Fruit fly (Drosophila melanogaster) whole organism, embryonic: ENCODE results near the gene CG43085.

Source experiments
- Asciz ChIP-seq: fragments of 200-800 bp; sonication (Bioruptor generic); optimal IDR thresholded peaks from 2 replicates; lab custom pipeline; 2017; ENCODE audit warnings: missing biosample characterization, mild to moderate bottlenecking, missing genetic modification characterization, missing genetic modification reagents
- Atf6 ChIP-seq: fragments of 200-800 bp; sonication (Bioruptor generic); IDR thresholded peaks from 2 replicates; pipeline ENCODE4 v1.3.6; 2022; ENCODE audit warnings: missing biosample characterization, missing genetic modification characterization
- CG10147 ChIP-seq: fragments of 200-800 bp; sonication (Bioruptor generic); optimal IDR thresholded peaks from 2 replicates; lab custom pipeline; 2019; ENCODE audit warnings: missing biosample characterization, mild to moderate bottlenecking, missing genetic modification characterization, moderate library complexity
- CG10565 ChIP-seq: fragments of 200-800 bp; sonication (Bioruptor generic); optimal IDR thresholded peaks from 3 replicates; lab custom pipeline; 2016; ENCODE audit warnings: missing biosample characterization, mild to moderate bottlenecking, missing genetic modification characterization
- CG11456 ChIP-seq: fragments of 200-800 bp; sonication (Bioruptor generic); IDR thresholded peaks from 3 replicates; pipeline ENCODE4 v1.3.6; 2022; ENCODE audit warnings: missing biosample characterization, missing genetic modification characterization
- CG11723 ChIP-seq: fragments of 200-800 bp; sonication (Bioruptor generic); optimal IDR thresholded peaks from 2 replicates; lab custom pipeline; 2017; ENCODE audit warnings: missing biosample characterization, mild to moderate bottlenecking, missing genetic modification characterization
- CG15073 ChIP-seq: fragments of 200-800 bp; sonication (Bioruptor generic); optimal IDR thresholded peaks from 2 replicates; lab custom pipeline; 2016; ENCODE audit warnings: missing biosample characterization, missing genetic modification characterization
- CG15514 ChIP-seq: fragments of 200-800 bp; sonication (Bioruptor generic); optimal IDR thresholded peaks from 3 replicates; lab custom pipeline; 2017; ENCODE audit warnings: missing biosample characterization, missing genetic modification characterization, mild to moderate bottlenecking, moderate library complexity, missing genetic modification reagents
- CG15601 ChIP-seq: fragments of 200-800 bp; sonication (Bioruptor generic); optimal IDR thresholded peaks from 3 replicates; lab custom pipeline; 2019; ENCODE audit warnings: missing biosample characterization, mild to moderate bottlenecking, missing genetic modification characterization, moderate library complexity
- CG15696 ChIP-seq: fragments of 200-800 bp; sonication (Bioruptor generic); optimal IDR thresholded peaks from 2 replicates; lab custom pipeline; 2019; ENCODE audit warnings: missing biosample characterization, mild to moderate bottlenecking, missing genetic modification characterization, moderate library complexity
- CG16779 ChIP-seq: fragments of 200-800 bp; sonication (Bioruptor generic); IDR thresholded peaks from 2 replicates; pipeline ENCODE4 v1.3.6; 2022; ENCODE audit warnings: missing biosample characterization, missing genetic modification characterization
- CG16863 ChIP-seq: fragments of 200-800 bp; sonication (Bioruptor generic); optimal IDR thresholded peaks from 3 replicates; lab custom pipeline; 2016; ENCODE audit warnings: missing biosample characterization, missing genetic modification characterization
- CG17568 ChIP-seq: fragments of 200-800 bp; sonication (Bioruptor generic); optimal IDR thresholded peaks from 2 replicates; lab custom pipeline; 2018; ENCODE audit warnings: missing biosample characterization, mild to moderate bottlenecking, missing genetic modification characterization, moderate library complexity
- CG32772 ChIP-seq: fragments of 200-800 bp; sonication (Bioruptor generic); IDR thresholded peaks from 2 replicates; pipeline ENCODE4 v1.3.6; 2022; ENCODE audit warnings: missing biosample characterization, missing genetic modification characterization
- CG3847 ChIP-seq: fragments of 200-800 bp; sonication (Bioruptor generic); IDR thresholded peaks from 2 replicates; pipeline ENCODE4 v1.3.6; 2022; ENCODE audit warnings: missing biosample characterization, missing genetic modification characterization
- CG42726 ChIP-seq: fragments of 200-800 bp; sonication (Bioruptor generic); IDR thresholded peaks from 2 replicates; pipeline ENCODE4 v1.3.6; 2022; ENCODE audit warnings: missing biosample characterization, missing genetic modification characterization; ENCODE audit not compliant: partially characterized antibody
- CG4328 ChIP-seq: fragments of 200-800 bp; sonication (Bioruptor generic); optimal IDR thresholded peaks from 3 replicates; lab custom pipeline; 2017; ENCODE audit warnings: missing biosample characterization, missing genetic modification reagents, missing genetic modification characterization
- CG4360 ChIP-seq: fragments of 200-800 bp; sonication (Bioruptor generic); IDR thresholded peaks from 2 replicates; pipeline ENCODE4 v1.3.6; 2022; ENCODE audit warnings: missing biosample characterization, missing genetic modification characterization
- CG8290 ChIP-seq, 3 experiments: fragments of 200-800 bp; sonication (Bioruptor generic); optimal IDR thresholded peaks; 2 replicates each; lab custom pipeline; 2016 to 2019; ENCODE audit warnings: missing biosample characterization in 3 of 3, missing genetic modification characterization in 3 of 3, mild to moderate bottlenecking in 2 of 3, moderate library complexity in 1 of 3
- CG8388 ChIP-seq: fragments of 200-800 bp; sonication (Bioruptor generic); optimal IDR thresholded peaks from 2 replicates; lab custom pipeline; 2019; ENCODE audit warnings: missing biosample characterization, mild to moderate bottlenecking, missing genetic modification characterization, moderate library complexity
- CG9609 ChIP-seq: fragments of 200-800 bp; sonication (Bioruptor generic); optimal IDR thresholded peaks from 3 replicates; lab custom pipeline; 2016; ENCODE audit warnings: missing biosample characterization, missing genetic modification characterization
- Chrac-16 ChIP-seq: fragments of 200-800 bp; sonication (Bioruptor generic); optimal IDR thresholded peaks from 3 replicates; lab custom pipeline; 2016; ENCODE audit warnings: missing biosample characterization, missing genetic modification characterization
- Dbx ChIP-seq: fragments of 200-800 bp; sonication (Bioruptor generic); IDR thresholded peaks from 3 replicates; pipeline ENCODE4 v1.3.6; 2022; ENCODE audit warnings: missing biosample characterization, missing genetic modification characterization
- Dfd ChIP-seq, 2 experiments: fragments of >200 bp; optimal IDR thresholded peaks; 2 replicates each; lab custom pipeline; 2017; ENCODE audit warnings: missing biosample characterization in 2 of 2, missing genetic modification characterization in 2 of 2
- Doc3 ChIP-seq: fragments of 200-800 bp; sonication (Bioruptor generic); IDR thresholded peaks from 3 replicates; pipeline ENCODE4 v1.3.6; 2022; ENCODE audit warnings: missing biosample characterization, missing genetic modification characterization; ENCODE audit not compliant: partially characterized antibody
- Dp ChIP-seq: fragments of 200-800 bp; sonication (Bioruptor generic); optimal IDR thresholded peaks from 2 replicates; lab custom pipeline; 2018; ENCODE audit warnings: missing biosample characterization, mild to moderate bottlenecking, missing genetic modification characterization, moderate library complexity
- GATAe ChIP-seq: fragments of 200-800 bp; sonication (Bioruptor generic); conservative IDR thresholded peaks from 2 replicates; pipeline ENCODE4 v1.3.6; 2022; ENCODE audit warnings: missing biosample characterization, missing genetic modification characterization
- H15 ChIP-seq: fragments of 200-800 bp; sonication (Bioruptor generic); IDR thresholded peaks from 3 replicates; pipeline ENCODE4 v1.3.6; 2022; ENCODE audit warnings: missing biosample characterization, missing genetic modification characterization
- Hr39 ChIP-seq: fragments of >200 bp; optimal IDR thresholded peaks from 2 replicates; lab custom pipeline; 2017
- Hr51 ChIP-seq, 2 experiments: fragments of 200-800 bp; sonication (Bioruptor generic); optimal IDR thresholded peaks; 2 replicates in 1 of 2; 3 replicates in 1 of 2; lab custom pipeline; 2016 to 2018; ENCODE audit warnings: missing biosample characterization in 2 of 2, missing genetic modification characterization in 2 of 2, mild to moderate bottlenecking in 1 of 2, moderate library complexity in 1 of 2
- Hr78 ChIP-seq, 2 experiments: fragments of 200-800 bp in 1 of 2; fragments of >200 bp in 1 of 2; sonication (Bioruptor generic) in 1 of 2; optimal IDR thresholded peaks; 2 replicates each; lab custom pipeline; 2017 to 2019; ENCODE audit warnings: missing biosample characterization in 2 of 2, missing genetic modification characterization in 2 of 2, mild to moderate bottlenecking in 1 of 2, moderate library complexity in 1 of 2
- Lhr ChIP-seq: fragments of 200-800 bp; sonication (Bioruptor generic); optimal IDR thresholded peaks from 3 replicates; lab custom pipeline; 2017; ENCODE audit warnings: mild to moderate bottlenecking, missing biosample characterization, missing genetic modification reagents, missing genetic modification characterization
- Oli ChIP-seq: fragments of 200-800 bp; sonication (Bioruptor generic); optimal IDR thresholded peaks from 2 replicates; lab custom pipeline; 2018; ENCODE audit warnings: missing biosample characterization, mild to moderate bottlenecking, missing genetic modification characterization, moderate library complexity
- Scr ChIP-seq: fragments of 200-800 bp; sonication (Bioruptor generic); IDR thresholded peaks from 2 replicates; pipeline ENCODE4 v1.3.6; 2022; ENCODE audit warnings: missing biosample characterization, missing genetic modification characterization; ENCODE audit not compliant: partially characterized antibody
- Six4 ChIP-seq: fragments of 200-800 bp; sonication (Bioruptor generic); optimal IDR thresholded peaks from 2 replicates; lab custom pipeline; 2016; ENCODE audit warnings: missing biosample characterization, missing genetic modification characterization
- ab ChIP-seq: fragments of 200-800 bp; sonication (Bioruptor generic); optimal IDR thresholded peaks from 2 replicates; lab custom pipeline; 2016; ENCODE audit warnings: missing biosample characterization, missing genetic modification characterization
- ap ChIP-seq: fragments of 200-800 bp; sonication (Bioruptor generic); IDR thresholded peaks from 2 replicates; pipeline ENCODE4 v1.3.6; 2022; ENCODE audit warnings: missing biosample characterization, missing genetic modification characterization
- ase ChIP-seq: fragments of 200-800 bp; sonication (Bioruptor generic); IDR thresholded peaks from 3 replicates; pipeline ENCODE4 v1.3.6; 2022; ENCODE audit warnings: missing biosample characterization, missing genetic modification characterization
- cg ChIP-seq: fragments of 200-800 bp; sonication (Bioruptor generic); optimal IDR thresholded peaks from 3 replicates; lab custom pipeline; 2019; ENCODE audit warnings: missing biosample characterization, mild to moderate bottlenecking, missing genetic modification characterization, moderate library complexity
- fd3F ChIP-seq: fragments of 200-800 bp; sonication (Bioruptor generic); optimal IDR thresholded peaks from 2 replicates; lab custom pipeline; 2018; ENCODE audit warnings: missing biosample characterization, mild to moderate bottlenecking, missing genetic modification characterization, moderate library complexity
- gem ChIP-seq: fragments of 200-800 bp; sonication (Bioruptor generic); optimal IDR thresholded peaks from 2 replicates; lab custom pipeline; 2019; ENCODE audit warnings: missing biosample characterization, mild to moderate bottlenecking, missing genetic modification characterization, moderate library complexity
- gt ChIP-seq: fragments of 200-800 bp; sonication (Bioruptor generic); IDR thresholded peaks from 2 replicates; pipeline ENCODE4 v1.3.6; 2022; ENCODE audit warnings: missing biosample characterization, missing genetic modification characterization
- jigr1 ChIP-seq: fragments of 200-800 bp; sonication (Bioruptor generic); IDR thresholded peaks from 3 replicates; pipeline ENCODE4 v1.3.6; 2022; ENCODE audit warnings: missing biosample characterization, missing genetic modification characterization
- kah ChIP-seq: fragments of 200-800 bp; sonication (Bioruptor generic); optimal IDR thresholded peaks from 2 replicates; lab custom pipeline; 2018; ENCODE audit warnings: missing biosample characterization, mild to moderate bottlenecking, missing genetic modification characterization
- onecut ChIP-seq: fragments of 200-800 bp; sonication (Bioruptor generic); IDR thresholded peaks from 2 replicates; pipeline ENCODE4 v1.3.6; 2022; ENCODE audit warnings: missing biosample characterization, missing genetic modification characterization
- pum ChIP-seq: fragments of 200-800 bp; sonication (Bioruptor generic); optimal IDR thresholded peaks from 2 replicates; lab custom pipeline; 2016; ENCODE audit warnings: missing biosample characterization, missing genetic modification characterization
- slbo ChIP-seq: fragments of 200-800 bp; sonication (Bioruptor generic); IDR thresholded peaks from 2 replicates; pipeline ENCODE4 v1.3.6; 2022; ENCODE audit warnings: missing biosample characterization, missing genetic modification characterization
- stc ChIP-seq: fragments of 200-800 bp; sonication (Bioruptor generic); IDR thresholded peaks from 2 replicates; pipeline ENCODE4 v1.3.6; 2022; ENCODE audit warnings: missing biosample characterization, missing genetic modification characterization
- tna ChIP-seq: fragments of 200-800 bp; sonication (Bioruptor generic); IDR thresholded peaks from 2 replicates; pipeline ENCODE4 v1.3.6; 2022; ENCODE audit warnings: missing biosample characterization, missing genetic modification characterization; ENCODE audit not compliant: partially characterized antibody
- vvl ChIP-seq: fragments of 200-800 bp; sonication (Bioruptor generic); IDR thresholded peaks from 2 replicates; pipeline ENCODE4 v1.3.6; 2022; ENCODE audit warnings: missing biosample characterization, missing genetic modification characterization
- wor ChIP-seq: fragments of 200-800 bp; sonication (Bioruptor generic); IDR thresholded peaks from 2 replicates; pipeline ENCODE4 v1.3.6; 2022; ENCODE audit warnings: missing biosample characterization, missing genetic modification characterization

Gene CG43085

DNA sequence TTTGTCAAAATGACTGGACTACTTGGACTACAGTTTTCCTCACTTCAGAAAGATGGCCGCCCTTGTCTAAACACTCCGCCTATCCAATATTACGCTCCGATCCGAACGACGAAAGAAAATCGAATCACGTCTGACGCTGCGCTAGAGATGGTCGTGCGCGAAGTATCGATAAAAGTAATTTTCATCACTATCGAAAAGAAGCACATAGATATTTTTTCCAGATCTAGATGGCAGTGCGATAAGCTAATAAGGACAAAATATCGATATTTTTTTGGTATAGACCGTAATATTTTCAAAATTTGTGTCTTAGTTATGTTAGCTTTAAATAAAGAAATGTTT is 1.7 kb downstream of the CG43085 start, which contains the start of gene Pep (continued):
- TF ChIP-seq CG8290 (GFP tag; optimal IDR thresholded peaks at IDR 0.05; lab: Kevin White, UChicago) = peak; percentile 43
- TF ChIP-seq CG8290 (tag; optimal IDR thresholded peaks at IDR 0.05; lab: Kevin White, UChicago) = peak in 1 of 2 experiments; percentile 74
- no peak for TF ChIP-seq gt (GFP tag; lab: Robert Waterston, UW)
- peak; percentile 35 for TF ChIP-seq CG10147 (GFP tag; lab: Kevin White, UChicago)
- TF ChIP-seq Chrac-16 (GFP tag; lab: Kevin White, UChicago) = peak; percentile 15
- TF ChIP-seq Six4 = no peak
- no peak for TF ChIP-seq fd3F (GFP tag; lab: Kevin White, UChicago)
- peak; percentile 63; the same call in 1 of the 3 replicates for TF ChIP-seq Dbx (GFP tag; lab: Robert Waterston, UW)
- no peak for TF ChIP-seq CG15696 (tag; lab: Kevin White, UChicago)
- TF ChIP-seq CG16779 (GFP tag; lab: Robert Waterston, UW) = no peak
- TF ChIP-seq CG11723 = no peak
- TF ChIP-seq Oli (tag; lab: Kevin White, UChicago) = no peak
- TF ChIP-seq vvl = peak; percentile 72
- TF ChIP-seq GATAe (GFP tag; lab: Robert Waterston, UW) = no peak
- TF ChIP-seq Hr78 (GFP tag; optimal IDR thresholded peaks at IDR 0.05; lab: Kevin White, UChicago) = no peak
- no peak for TF ChIP-seq CG17568 (GFP tag; lab: Kevin White, UChicago)
- no peak for TF ChIP-seq ab (GFP tag; lab: Kevin White, UChicago)
- TF ChIP-seq onecut (GFP tag; lab: Robert Waterston, UW) = peak; percentile 73
- TF ChIP-seq CG3847 = no peak; the same call in 1 of the 2 replicates
- no peak for TF ChIP-seq wor (GFP tag; lab: Robert Waterston, UW)
- TF ChIP-seq tna (GFP tag; lab: Robert Waterston, UW) = peak; percentile 97
- TF ChIP-seq pum = peak; percentile 20
- TF ChIP-seq CG9609 (GFP tag; lab: Kevin White, UChicago) = peak; percentile 28
- peak; percentile 72 for TF ChIP-seq Dp (GFP tag; lab: Kevin White, UChicago)
- TF ChIP-seq CG15601 (tag; lab: Kevin White, UChicago) = peak; percentile 38
- no peak for TF ChIP-seq ap
- TF ChIP-seq cg (GFP tag; lab: Kevin White, UChicago) = no peak
- TF ChIP-seq Hr51 (GFP tag; optimal IDR thresholded peaks at IDR 0.05; lab: Kevin White, UChicago) = peak in 1 of 2 experiments; percentile 31
- peak; percentile 59 for TF ChIP-seq Lhr (GFP tag; lab: Kevin White, UChicago)
- no peak for TF ChIP-seq stc
- no peak for TF ChIP-seq CG16863 (GFP tag; lab: Kevin White, UChicago)
- TF ChIP-seq CG4360 (GFP tag; lab: Robert Waterston, UW) = no peak
- no peak; the same call in 1 of the 2 replicates for TF ChIP-seq Atf6
- TF ChIP-seq CG15514 (GFP tag; lab: Kevin White, UChicago) = peak; percentile 85
- TF ChIP-seq Doc3 (GFP tag; lab: Robert Waterston, UW) = peak; percentile 98
- no peak for TF ChIP-seq kah (GFP tag; lab: Kevin White, UChicago)
- no peak; the same call in 2 of the 3 replicates for TF ChIP-seq jigr1 (GFP tag; lab: Robert Waterston, UW)
- no peak for TF ChIP-seq ase (GFP tag; lab: Robert Waterston, UW)
- TF ChIP-seq gem (tag; lab: Kevin White, UChicago) = peak; percentile 34
- TF ChIP-seq H15 = no peak
- TF ChIP-seq Asciz (GFP tag; lab: Kevin White, UChicago) = no peak
- TF ChIP-seq Dfd (GFP tag; optimal IDR thresholded peaks at IDR 0.05; lab: Kevin White, UChicago) = no peak
- no peak for TF ChIP-seq CG15073 (GFP tag; lab: Kevin White, UChicago)
- TF ChIP-seq CG42726 (GFP tag; lab: Robert Waterston, UW) = peak; percentile 99
- no peak for TF ChIP-seq Hr39 (lab: Kevin White, UChicago)
- TF ChIP-seq CG11456 (GFP tag; lab: Robert Waterston, UW) = no peak
- TF ChIP-seq CG10565 (GFP tag; lab: Kevin White, UChicago) = no peak
- TF ChIP-seq CG8388 (GFP tag; lab: Kevin White, UChicago) = peak; percentile 1
- TF ChIP-seq slbo (GFP tag; lab: Robert Waterston, UW) = no peak; the same call in 1 of the 2 replicates
- peak; percentile 98 for TF ChIP-seq Scr (GFP tag; lab: Robert Waterston, UW)
- no peak for TF ChIP-seq CG4328 (GFP tag; lab: Kevin White, UChicago)
- no peak for TF ChIP-seq CG32772 (GFP tag; lab: Robert Waterston, UW)
